Worm (Caenorhabditis elegans) whole organism, L2 larva: ENCODE measurements around the gene hgap-2.

Experiments used
- snpc-4 ChIP-seq: fragments of 150-350 bp; optimal IDR thresholded peaks from 2 replicates; lab custom pipeline; 2014; ENCODE audit warnings: missing biosample characterization, missing genetic modification characterization
- ztf-11 ChIP-seq: sonication (generic microtip); optimal IDR thresholded peaks from 2 replicates; lab custom pipeline; 2017; ENCODE audit warnings: missing biosample characterization, missing genetic modification characterization

ce11 chrII:8701059-8701458 is 16.3 kb upstream of the hgap-2 start:
- TF ChIP-seq snpc-4 (tag; lab: Kevin White, UChicago) (no peak), ztf-11 (tag; lab: Kevin White, UChicago) (no peak)
